Fruit fly (Drosophila melanogaster) whole organism, embryonic: ENCODE measurements around the gene Rh4.

ENCODE experiments used
- Adf1 ChIP-seq: fragments of 200-800 bp; sonication (Bioruptor generic); IDR thresholded peaks from 2 replicates; pipeline ENCODE4 v1.3.6; 2022; ENCODE audit warnings: missing biosample characterization, missing genetic modification characterization
- Awh ChIP-seq: fragments of 200-800 bp; sonication (Bioruptor generic); IDR thresholded peaks from 2 replicates; pipeline ENCODE4, ENCODE4 v1.3.6; 2022; ENCODE audit warnings: missing biosample characterization, missing genetic modification characterization
- Bgb ChIP-seq: fragments of 200-800 bp; sonication (Bioruptor generic); IDR thresholded peaks from 2 replicates; pipeline ENCODE4 v1.3.6; 2022; ENCODE audit warnings: missing biosample characterization, missing genetic modification characterization; ENCODE audit not compliant: partially characterized antibody
- Bteb2 ChIP-seq: fragments of 200-800 bp; sonication (Bioruptor generic); optimal IDR thresholded peaks from 2 replicates; lab custom pipeline; 2016; ENCODE audit warnings: missing biosample characterization, missing genetic modification characterization
- C15 ChIP-seq: fragments of 200-800 bp; sonication (Bioruptor generic); IDR thresholded peaks from 3 replicates; pipeline ENCODE4 v1.3.6; 2022; ENCODE audit warnings: missing biosample characterization, missing genetic modification characterization
- CG10654 ChIP-seq: fragments of 200-800 bp; sonication (Bioruptor generic); optimal IDR thresholded peaks from 2 replicates; lab custom pipeline; 2016; ENCODE audit warnings: missing biosample characterization, missing genetic modification characterization
- CG2678 ChIP-seq: fragments of 200-800 bp; sonication (Bioruptor generic); optimal IDR thresholded peaks from 3 replicates; lab custom pipeline; 2019; ENCODE audit warnings: missing biosample characterization, mild to moderate bottlenecking, missing genetic modification characterization, moderate library complexity
- CG2712 ChIP-seq: fragments of 200-800 bp; optimal IDR thresholded peaks from 3 replicates; lab custom pipeline; 2019; ENCODE audit warnings: missing biosample characterization, mild to moderate bottlenecking, missing genetic modification characterization, moderate library complexity
- CG31441 ChIP-seq: fragments of 200-800 bp; sonication (Bioruptor generic); IDR thresholded peaks from 2 replicates; pipeline ENCODE4 v1.3.6; 2022; ENCODE audit warnings: missing biosample characterization, missing genetic modification characterization
- CG4360 ChIP-seq: fragments of 200-800 bp; sonication (Bioruptor generic); IDR thresholded peaks from 2 replicates; pipeline ENCODE4 v1.3.6; 2022; ENCODE audit warnings: missing biosample characterization, missing genetic modification characterization
- CG43689 ChIP-seq: fragments of 200-800 bp; sonication (Bioruptor generic); IDR thresholded peaks from 2 replicates; pipeline ENCODE4 v1.3.6; 2022; ENCODE audit warnings: missing biosample characterization, missing genetic modification characterization
- CG4730 ChIP-seq: fragments of 200-800 bp; sonication (Bioruptor generic); IDR thresholded peaks from 2 replicates; pipeline ENCODE4 v1.3.6; 2022; ENCODE audit warnings: missing biosample characterization, missing genetic modification characterization
- CG4820 ChIP-seq: fragments of 200-800 bp; sonication (Bioruptor generic); optimal IDR thresholded peaks from 3 replicates; lab custom pipeline; 2016; ENCODE audit warnings: missing biosample characterization, missing genetic modification characterization
- CG4854 ChIP-seq: fragments of 200-800 bp; sonication (Bioruptor generic); optimal IDR thresholded peaks from 2 replicates; lab custom pipeline; 2016; ENCODE audit warnings: missing biosample characterization, missing genetic modification characterization, inconsistent platforms
- CG6654 ChIP-seq: fragments of 200-800 bp; sonication (Bioruptor generic); optimal IDR thresholded peaks from 2 replicates; lab custom pipeline; 2017; ENCODE audit warnings: missing biosample characterization, mild to moderate bottlenecking, missing genetic modification characterization
- CG7963 ChIP-seq: fragments of 200-800 bp; sonication (Bioruptor generic); IDR thresholded peaks from 3 replicates; pipeline ENCODE4 v1.3.6; 2022; ENCODE audit warnings: missing biosample characterization, missing genetic modification characterization; ENCODE audit not compliant: partially characterized antibody
- CG8290 ChIP-seq, 3 experiments: fragments of 200-800 bp; sonication (Bioruptor generic); optimal IDR thresholded peaks; 2 replicates each; lab custom pipeline; 2016 to 2019; ENCODE audit warnings: missing biosample characterization in 3 of 3, missing genetic modification characterization in 3 of 3, mild to moderate bottlenecking in 2 of 3, moderate library complexity in 1 of 3
- CG9727 ChIP-seq: fragments of 200-800 bp; sonication (Bioruptor generic); optimal IDR thresholded peaks from 3 replicates; lab custom pipeline; 2017; ENCODE audit warnings: missing biosample characterization, mild to moderate bottlenecking, missing genetic modification characterization
- CG9797 ChIP-seq: fragments of 200-800 bp; sonication (Bioruptor generic); optimal IDR thresholded peaks from 3 replicates; lab custom pipeline; 2018; ENCODE audit warnings: missing biosample characterization, mild to moderate bottlenecking, missing genetic modification characterization
- Ets65A ChIP-seq: fragments of 200-800 bp; sonication (Bioruptor generic); peaks from one replicate; lab custom pipeline; 2016; ENCODE audit warnings: missing biosample characterization, missing genetic modification characterization
- Ets97D ChIP-seq: fragments of 200-800 bp; sonication (Bioruptor generic); optimal IDR thresholded peaks from 3 replicates; lab custom pipeline; 2016; ENCODE audit warnings: missing biosample characterization, missing genetic modification characterization
- HLH3B ChIP-seq: fragments of 200-800 bp; sonication (Bioruptor generic); IDR thresholded peaks from 2 replicates; pipeline ENCODE4 v1.3.6; 2022; ENCODE audit warnings: missing biosample characterization, missing genetic modification characterization
- Hand ChIP-seq: fragments of 200-800 bp; sonication (Bioruptor generic); optimal IDR thresholded peaks from 2 replicates; lab custom pipeline; 2017; ENCODE audit warnings: mild to moderate bottlenecking, missing biosample characterization, missing genetic modification reagents, missing genetic modification characterization
- Med ChIP-seq: fragments of 200-800 bp; sonication (Bioruptor generic); peaks from one replicate; lab custom pipeline; 2016; ENCODE audit warnings: missing biosample characterization, missing genetic modification characterization, mild to moderate bottlenecking, inconsistent platforms, moderate library complexity
- Mes4 ChIP-seq: fragments of 200-800 bp; sonication (Bioruptor generic); optimal IDR thresholded peaks from 2 replicates; lab custom pipeline; 2016; ENCODE audit warnings: missing biosample characterization, missing genetic modification characterization
- Nf-YB ChIP-seq: fragments of 200-800 bp; sonication (Bioruptor generic); optimal IDR thresholded peaks from 3 replicates; lab custom pipeline; 2019; ENCODE audit warnings: missing biosample characterization, mild to moderate bottlenecking, missing genetic modification characterization, moderate library complexity
- Optix ChIP-seq: fragments of 200-800 bp; sonication (Bioruptor generic); IDR thresholded peaks from 3 replicates; pipeline ENCODE4 v1.3.6; 2022; ENCODE audit warnings: missing biosample characterization, missing genetic modification characterization
- Scr ChIP-seq: fragments of 200-800 bp; sonication (Bioruptor generic); IDR thresholded peaks from 2 replicates; pipeline ENCODE4 v1.3.6; 2022; ENCODE audit warnings: missing biosample characterization, missing genetic modification characterization; ENCODE audit not compliant: partially characterized antibody
- Sin3A ChIP-seq: fragments of >200 bp; optimal IDR thresholded peaks from 2 replicates; lab custom pipeline; 2018
- Six4 ChIP-seq: fragments of 200-800 bp; sonication (Bioruptor generic); optimal IDR thresholded peaks from 2 replicates; lab custom pipeline; 2016; ENCODE audit warnings: missing biosample characterization, missing genetic modification characterization
- ase ChIP-seq: fragments of 200-800 bp; sonication (Bioruptor generic); IDR thresholded peaks from 3 replicates; pipeline ENCODE4 v1.3.6; 2022; ENCODE audit warnings: missing biosample characterization, missing genetic modification characterization
- bab2 ChIP-seq: fragments of 200-800 bp; sonication (Bioruptor generic); optimal IDR thresholded peaks from 2 replicates; lab custom pipeline; 2016; ENCODE audit warnings: missing biosample characterization, missing genetic modification characterization
- chinmo ChIP-seq: fragments of 200-800 bp; sonication (Bioruptor generic); IDR thresholded peaks from 4 replicates; pipeline ENCODE4 v1.3.6; 2022; ENCODE audit warnings: missing biosample characterization, missing genetic modification characterization; ENCODE audit not compliant: partially characterized antibody
- da ChIP-seq: fragments of 200-800 bp; sonication (Bioruptor generic); optimal IDR thresholded peaks from 2 replicates; lab custom pipeline; 2016; ENCODE audit warnings: missing biosample characterization, missing genetic modification characterization
- emc ChIP-seq: fragments of 200-800 bp; sonication (Bioruptor generic); optimal IDR thresholded peaks from 2 replicates; lab custom pipeline; 2016; ENCODE audit warnings: missing biosample characterization, missing genetic modification characterization
- esg ChIP-seq: fragments of 200-800 bp; sonication (Bioruptor generic); conservative IDR thresholded peaks from 2 replicates; pipeline ENCODE4 v1.3.6; 2022; ENCODE audit warnings: missing biosample characterization, missing genetic modification characterization
- gcm ChIP-seq: fragments of 200-800 bp; sonication (Bioruptor generic); optimal IDR thresholded peaks from 2 replicates; lab custom pipeline; 2019; ENCODE audit warnings: missing biosample characterization, mild to moderate bottlenecking, missing genetic modification characterization, moderate library complexity
- gfzf ChIP-seq: fragments of 200-800 bp; sonication (Bioruptor generic); optimal IDR thresholded peaks from 2 replicates; lab custom pipeline; 2016; ENCODE audit warnings: missing biosample characterization, mild to moderate bottlenecking, missing genetic modification characterization, moderate library complexity
- nom ChIP-seq: fragments of 200-800 bp; sonication (Bioruptor generic); optimal IDR thresholded peaks from 2 replicates; lab custom pipeline; 2017; ENCODE audit warnings: missing biosample characterization, missing genetic modification characterization, mild to moderate bottlenecking, moderate library complexity, missing genetic modification reagents
- p53 ChIP-seq: fragments of 200-800 bp; sonication (Bioruptor generic); optimal IDR thresholded peaks from 2 replicates; lab custom pipeline; 2016; ENCODE audit warnings: missing biosample characterization, missing genetic modification characterization
- peb ChIP-seq: fragments of 200-800 bp; sonication (Bioruptor generic); IDR thresholded peaks from 2 replicates; pipeline ENCODE4 v1.3.6; 2022; ENCODE audit warnings: missing biosample characterization, missing genetic modification characterization
- sim ChIP-seq: fragments of 200-800 bp; sonication (Bioruptor generic); IDR thresholded peaks from 2 replicates; pipeline ENCODE4 v1.3.6; 2022; ENCODE audit warnings: missing biosample characterization, missing genetic modification characterization
- slou ChIP-seq: fragments of 200-800 bp; sonication (Bioruptor generic); optimal IDR thresholded peaks from 3 replicates; lab custom pipeline; 2016; ENCODE audit warnings: missing biosample characterization, missing genetic modification characterization
- slp2 ChIP-seq: fragments of 200-800 bp; sonication (Bioruptor generic); optimal IDR thresholded peaks from 2 replicates; lab custom pipeline; 2016; ENCODE audit warnings: missing biosample characterization, missing genetic modification characterization
- sob ChIP-seq: fragments of 200-800 bp; sonication (Bioruptor generic); IDR thresholded peaks from 2 replicates; pipeline ENCODE4 v1.3.6; 2022; ENCODE audit warnings: missing biosample characterization, missing genetic modification characterization
- stc ChIP-seq: fragments of 200-800 bp; sonication (Bioruptor generic); IDR thresholded peaks from 2 replicates; pipeline ENCODE4 v1.3.6; 2022; ENCODE audit warnings: missing biosample characterization, missing genetic modification characterization
- tap ChIP-seq: fragments of 200-800 bp; optimal IDR thresholded peaks from 3 replicates; lab custom pipeline; 2019; ENCODE audit warnings: missing biosample characterization, mild to moderate bottlenecking, missing genetic modification characterization, moderate library complexity
- toy ChIP-seq: fragments of 200-800 bp; sonication (Bioruptor generic); IDR thresholded peaks from 2 replicates; pipeline ENCODE4 v1.3.6; 2022; ENCODE audit warnings: missing biosample characterization, missing genetic modification characterization
- tx ChIP-seq: fragments of 200-800 bp; sonication (Bioruptor generic); optimal IDR thresholded peaks from 2 replicates; lab custom pipeline; 2016; ENCODE audit warnings: missing biosample characterization, missing genetic modification characterization
- usp ChIP-seq: fragments of >200 bp; optimal IDR thresholded peaks from 2 replicates; lab custom pipeline; 2017; ENCODE audit warnings: missing biosample characterization, missing genetic modification characterization

Rh4 gene

DNA sequence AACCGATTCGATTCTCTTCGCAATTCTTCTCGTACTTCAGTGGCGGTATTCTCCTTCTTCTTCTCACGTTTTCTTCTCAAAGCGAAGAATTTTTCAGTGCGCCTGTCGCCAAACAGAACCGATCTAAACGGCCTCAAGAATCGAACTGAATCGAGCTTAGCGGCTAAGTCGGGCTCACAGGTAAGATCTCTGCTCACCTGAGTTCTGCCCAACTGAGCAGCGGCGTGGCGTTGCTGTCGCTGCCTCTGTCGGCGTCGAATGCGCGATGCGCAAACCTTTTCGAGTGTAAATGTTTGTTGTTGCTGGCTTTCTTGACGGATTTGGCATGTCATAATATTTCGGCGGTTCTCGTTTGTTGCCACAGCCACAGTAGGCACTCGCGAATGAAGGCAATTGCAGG is 50.4 kb downstream of the Rh4 start:
- TF ChIP-seq Ets97D (GFP tag; lab: Kevin White, UChicago) (no peak), Six4 (GFP tag; lab: Kevin White, UChicago) (no peak), CG8290 (GFP tag; optimal IDR thresholded peaks at IDR 0.05; lab: Kevin White, UChicago) (no peak), CG8290 (tag; optimal IDR thresholded peaks at IDR 0.05; lab: Kevin White, UChicago) (peak in 1 of 2 experiments; percentile 6), Adf1 (GFP tag; lab: Robert Waterston, UW) (peak; percentile 85), sob (GFP tag; lab: Robert Waterston, UW) (0 out of 2 replicates have a peak, but pooled peaks have one; percentile 27), chinmo (GFP tag; lab: Robert Waterston, UW) (0 out of 4 replicates have a peak, but pooled peaks have one; percentile 44), CG43689 (GFP tag; lab: Robert Waterston, UW) (no peak), CG9727 (GFP tag; lab: Kevin White, UChicago) (no peak), nom (GFP tag; lab: Kevin White, UChicago) (peak; percentile 17), CG2712 (tag; lab: Kevin White, UChicago) (no peak), Mes4 (GFP tag; lab: Kevin White, UChicago) (no peak), ase (GFP tag; lab: Robert Waterston, UW) (no peak), Bgb (GFP tag; lab: Robert Waterston, UW) (no peak), sim (no peak), CG4820 (no peak), Sin3A (lab: Kevin White, UChicago) (no peak), p53 (GFP tag; lab: Kevin White, UChicago) (no peak), CG4360 (GFP tag; lab: Robert Waterston, UW) (0 out of 2 replicates have a peak, but pooled peaks have one; percentile 7), CG2678 (tag; lab: Kevin White, UChicago) (no peak), Optix (GFP tag; lab: Robert Waterston, UW) (no peak), bab2 (GFP tag; lab: Kevin White, UChicago) (no peak), Med (GFP tag; lab: Kevin White, UChicago) (peak; percentile 70)

DNA sequence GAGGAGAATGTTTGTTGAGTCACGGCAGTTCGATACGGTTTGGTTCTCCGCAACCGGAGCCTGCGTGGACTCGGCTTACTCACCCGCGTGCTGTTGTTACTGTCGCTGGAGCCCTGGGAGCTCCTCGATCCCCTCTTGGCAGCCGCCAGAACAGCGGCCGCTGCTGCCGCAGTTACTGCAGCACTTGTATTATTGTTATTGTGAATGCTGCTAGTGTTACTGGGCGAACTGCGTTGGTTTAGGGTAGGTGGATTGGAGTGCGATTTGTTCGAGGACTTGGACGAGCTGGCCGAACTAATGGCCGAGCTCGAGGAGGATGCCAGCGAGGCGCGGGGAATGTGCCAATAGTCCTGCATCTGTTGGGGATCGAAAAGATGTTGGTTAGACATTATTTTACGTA is 51.8 kb downstream of the Rh4 start:
- peak; percentile 91 for TF ChIP-seq Ets65A
- no peak for TF ChIP-seq gcm (GFP tag; lab: Kevin White, UChicago)
- TF ChIP-seq stc (GFP tag; lab: Robert Waterston, UW) = no peak
- TF ChIP-seq p53 (GFP tag; lab: Kevin White, UChicago) = no peak
- no peak for TF ChIP-seq da (GFP tag; lab: Kevin White, UChicago)

DNA sequence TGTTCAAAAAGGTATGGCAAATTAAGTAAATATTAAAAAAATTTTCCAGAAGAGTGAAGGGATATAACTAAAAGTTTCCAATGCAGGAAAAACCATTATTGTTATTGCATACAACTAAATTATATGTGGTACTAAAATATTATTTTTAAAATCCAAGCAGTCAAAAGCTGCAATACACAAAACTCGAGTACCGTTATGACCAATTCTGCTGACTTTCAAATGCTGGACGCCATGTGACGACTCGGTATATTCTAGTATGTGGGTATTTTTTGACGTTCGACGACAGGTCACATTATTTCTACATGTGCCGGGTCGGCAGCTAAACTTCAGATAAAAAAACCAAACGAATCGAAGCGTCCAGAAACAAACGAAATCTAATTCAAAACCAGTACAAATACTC is 54.2 kb downstream of the Rh4 start:
- TF ChIP-seq usp (GFP tag; lab: Kevin White, UChicago) (no peak), slp2 (GFP tag; lab: Kevin White, UChicago) (no peak), emc (GFP tag; lab: Kevin White, UChicago) (no peak), CG7963 (GFP tag; lab: Robert Waterston, UW) (no peak), peb (no peak), slou (GFP tag; lab: Kevin White, UChicago) (no peak), gfzf (GFP tag; lab: Kevin White, UChicago) (peak; percentile 97), C15 (GFP tag; lab: Robert Waterston, UW) (no peak), tap (tag; lab: Kevin White, UChicago) (no peak), tx (GFP tag; lab: Kevin White, UChicago) (no peak), CG10654 (GFP tag; lab: Kevin White, UChicago) (no peak), CG4854 (GFP tag; lab: Kevin White, UChicago) (peak; percentile 7), Awh (no peak), CG4730 (GFP tag; lab: Robert Waterston, UW) (no peak), Scr (GFP tag; lab: Robert Waterston, UW) (no peak), Hand (GFP tag; lab: Kevin White, UChicago) (no peak), Bteb2 (GFP tag; lab: Kevin White, UChicago) (no peak), Nf-YB (GFP tag; lab: Kevin White, UChicago) (no peak), esg (no peak), CG9797 (GFP tag; lab: Kevin White, UChicago) (peak; percentile 89), toy (no peak), CG31441 (GFP tag; lab: Robert Waterston, UW) (0 out of 2 replicates have a peak, but pooled peaks have one; percentile 27), CG6654 (GFP tag; lab: Kevin White, UChicago) (no peak), HLH3B (GFP tag; lab: Robert Waterston, UW) (no peak)
